Worm (Caenorhabditis elegans): ENCODE results near the gene Y82E9BL.6.

Y82E9BL.6 gene

DNA sequence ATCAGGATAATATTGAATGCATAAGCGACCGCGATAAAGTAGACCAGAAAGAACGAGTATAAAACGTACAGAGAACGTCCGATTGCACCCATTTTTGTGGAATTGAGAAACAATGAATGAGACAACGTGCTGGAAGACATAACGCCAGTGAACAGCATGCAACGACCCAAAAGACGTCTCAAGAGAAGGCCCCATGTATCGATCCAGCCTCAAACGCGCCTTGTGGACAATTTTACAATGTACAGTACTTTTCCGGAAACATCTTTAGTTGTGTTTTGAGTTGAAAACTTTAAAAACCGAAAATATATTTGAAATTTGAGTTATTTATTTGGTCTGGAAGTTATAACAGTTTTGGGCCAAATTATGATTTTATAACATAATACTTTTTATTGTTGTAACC is 5.2 kb upstream of the Y82E9BL.6 start, which contains the start of gene Y82E9BL.3:
Gene Y82E9BL.3 (minus strand): TSS at position 101 of the 400 bp plus-strand sequence.
- TF ChIP-seq madf-9 (GFP tag; conservative IDR thresholded peaks at IDR 0.05) (no peak), cey-2 (tag; optimal IDR thresholded peaks at IDR 0.05; ENCODE audit: borderline replicate concordance, insufficient read depth) (no peak), nhr-48 (tag; optimal IDR thresholded peaks at IDR 0.05) (no peak), nhr-41 (GFP tag; IDR thresholded peaks at IDR 0.05) (no peak), lsy-2 (tag; optimal IDR thresholded peaks at IDR 0.05) (no peak), ceh-44 (GFP tag; IDR thresholded peaks at IDR 0.05) (no peak), rbr-2 (tag; optimal IDR thresholded peaks at IDR 0.05) (no peak), lin-15B (tag; optimal IDR thresholded peaks at IDR 0.05) (no peak), F37D6.2 (tag; optimal IDR thresholded peaks at IDR 0.05) (no peak), nhr-77 (tag; optimal IDR thresholded peaks at IDR 0.05) (no peak), nhr-102 (tag; optimal IDR thresholded peaks at IDR 0.05) (no peak), ceh-20 (GFP tag; IDR thresholded peaks at IDR 0.05) (no peak), arid-1 (GFP tag; conservative IDR thresholded peaks at IDR 0.05) (no peak), nhr-11 (tag; optimal IDR thresholded peaks at IDR 0.05) (no peak), mdl-1 (tag; optimal IDR thresholded peaks at IDR 0.05) (no peak), nhr-10 (tag; optimal IDR thresholded peaks at IDR 0.05) (no peak), madf-5 (GFP tag; IDR thresholded peaks at IDR 0.05) (no peak), F44E2.7 (GFP tag; IDR thresholded peaks at IDR 0.05) (no peak)

DNA sequence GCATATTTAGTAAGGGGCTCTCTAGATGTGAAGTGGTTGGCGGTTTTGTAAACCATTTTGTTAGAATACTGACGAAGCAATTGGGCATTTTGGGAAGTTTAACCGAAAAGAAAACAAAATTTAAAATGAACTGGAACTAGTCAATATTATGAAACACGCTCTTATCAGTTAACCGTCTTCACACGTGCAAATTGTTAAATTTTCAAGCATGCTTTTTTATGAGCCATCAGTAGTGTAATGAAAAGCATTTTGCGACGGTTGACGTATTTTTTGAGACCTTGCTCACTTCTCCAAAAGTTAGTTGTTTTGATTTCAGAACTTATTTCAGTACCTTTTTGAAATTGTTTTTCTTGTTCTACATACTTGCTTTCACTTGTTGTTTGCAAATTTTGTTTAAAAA is 3.7 kb upstream of the Y82E9BL.6 start, which contains the start of gene fbxa-25:
Gene fbxa-25 (minus strand): TSS at position 138 of the 400 bp plus-strand sequence.
- TF ChIP-seq mdl-1 (tag; optimal IDR thresholded peaks at IDR 0.05) (peak in 1 of 2 experiments; percentile 31), F37D6.2 (tag; optimal IDR thresholded peaks at IDR 0.05) (no peak), T26A8.4 (GFP tag; IDR thresholded peaks at IDR 0.05) (no peak), daf-16 (GFP tag; optimal IDR thresholded peaks at IDR 0.05) (no peak), daf-16 (tag; optimal IDR thresholded peaks at IDR 0.05) (peak; percentile 29), F49E8.2 (tag; optimal IDR thresholded peaks at IDR 0.05; ENCODE audit: borderline replicate concordance) (no peak), mxl-3 (GFP tag; optimal IDR thresholded peaks at IDR 0.05) (peak; percentile 30), nhr-28 (tag; optimal IDR thresholded peaks at IDR 0.05) (peak; percentile 34), pqm-1 (tag; optimal IDR thresholded peaks at IDR 0.05) (peak; percentile 64), Y105C5A.15 (GFP tag; IDR thresholded peaks at IDR 0.05) (no peak), hif-1 (tag; optimal IDR thresholded peaks at IDR 0.05) (peak in 1 of 2 experiments; percentile 20), zag-1 (tag; optimal IDR thresholded peaks at IDR 0.05) (no peak), php-3 (GFP tag; IDR thresholded peaks at IDR 0.05) (0 out of 2 replicates have a peak, but pooled peaks have one; percentile 48)

DNA sequence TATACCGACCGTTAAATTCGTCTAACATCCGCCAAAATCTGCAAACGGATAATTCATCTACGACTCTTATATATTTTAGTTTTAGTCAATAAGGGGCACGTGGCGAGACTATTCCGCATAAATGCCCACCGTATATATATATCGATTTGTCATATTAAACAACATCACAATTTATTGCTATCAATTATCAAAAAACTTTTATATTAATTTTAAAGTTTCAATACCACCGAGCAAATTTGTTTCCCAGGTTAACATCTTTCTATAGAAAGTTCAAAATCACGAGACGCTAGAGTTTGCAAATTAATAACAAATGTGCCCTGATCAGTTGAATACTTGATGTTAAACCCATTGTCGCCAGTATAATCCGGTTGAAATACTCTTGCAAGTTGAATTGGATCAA is 1.9 kb upstream of the Y82E9BL.6 start, which contains the start of gene Y82E9BL.5:
Gene Y82E9BL.5 (minus strand): TSS at position 101 of the 400 bp plus-strand sequence.
- TF ChIP-seq mdl-1 (tag; optimal IDR thresholded peaks at IDR 0.05) = no peak

DNA sequence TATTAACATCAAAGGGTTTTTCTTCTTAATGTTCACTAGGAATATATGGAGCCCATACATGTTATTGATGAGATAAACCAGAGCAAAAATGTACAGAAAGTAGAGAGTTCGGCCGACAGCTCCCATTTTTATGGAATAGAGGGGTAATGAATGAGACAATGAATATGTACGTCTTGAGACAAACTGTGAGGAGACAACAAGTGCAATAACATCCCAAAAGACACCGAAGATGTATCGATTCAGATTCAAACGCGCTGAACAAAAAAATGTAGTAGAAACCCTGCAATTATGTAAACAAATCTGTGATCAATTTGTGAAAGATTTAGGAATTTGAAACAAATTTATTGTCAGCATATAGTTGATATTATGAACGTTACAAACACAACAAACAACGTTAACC is 1.4 kb upstream of the Y82E9BL.6 start:
- TF ChIP-seq aha-1 (tag) = peak; percentile 92
- peak in 1 of 2 experiments; percentile 58 for TF ChIP-seq unc-62 (GFP tag; optimal IDR thresholded peaks at IDR 0.05 in 1 of 2)
- no peak for TF ChIP-seq unc-62 (tag; optimal IDR thresholded peaks at IDR 0.05)
- no peak for TF ChIP-seq set-16 (GFP tag; IDR thresholded peaks at IDR 0.05)

DNA sequence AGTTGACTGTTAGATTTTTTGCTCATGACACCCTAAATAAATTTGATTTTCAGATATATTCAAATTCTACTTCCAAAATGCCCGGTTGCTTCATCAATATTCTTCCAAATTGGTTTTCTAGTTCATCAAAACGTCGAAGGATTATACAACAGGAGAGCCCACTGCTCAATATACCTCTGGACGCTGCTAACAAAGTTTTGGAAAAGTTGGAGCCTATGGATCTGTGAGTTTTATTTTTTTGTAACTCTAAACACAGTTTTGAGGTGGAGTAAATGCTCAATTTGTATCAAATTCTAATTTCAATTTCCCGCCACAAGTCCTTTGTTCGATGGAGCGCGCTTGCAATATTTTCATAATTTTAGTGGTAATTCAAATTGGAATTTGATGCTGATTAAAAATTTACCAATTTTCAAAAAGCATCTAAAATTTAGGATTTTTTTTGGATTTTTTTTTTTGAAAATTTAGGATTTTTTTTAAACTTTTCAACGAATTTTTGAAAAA is 2.6 kb downstream of the Y82E9BL.6 start, which contains the start of gene fbxa-27:
Gene fbxa-27 (plus strand): TSS at position 51 of the 501 bp plus-strand sequence.
- peak in 1 of 2 experiments; percentile 61 for TF ChIP-seq unc-62 (GFP tag; optimal IDR thresholded peaks at IDR 0.05 in 1 of 2)
- no peak for TF ChIP-seq unc-62 (tag; optimal IDR thresholded peaks at IDR 0.05)
- TF ChIP-seq jun-1 (tag; optimal IDR thresholded peaks at IDR 0.05) = no peak

All from whole organism, L4 larva.